Fruit fly (Drosophila melanogaster): Measurements from ENCODE around the gene CG8188.

- TF ChIP-seq usp (GFP tag; optimal IDR thresholded peaks at IDR 0.05) = no peak
- no peak for TF ChIP-seq CG8478 (optimal IDR thresholded peaks at IDR 0.05)
- TF ChIP-seq psq (optimal IDR thresholded peaks at IDR 0.05) = no peak
- TF ChIP-seq pan (optimal IDR thresholded peaks at IDR 0.05) = no peak
- TF ChIP-seq EcR (GFP tag; optimal IDR thresholded peaks at IDR 0.05) = no peak
Observed at dm6 chrX:17657716-17658115, 45.1 kb downstream of the CG8188 start.
